Worm (Caenorhabditis elegans) whole organism, mixed stage, embryonic: ENCODE data around the gene srh-104.

Experiments
- M03D4.4 ChIP-seq: sonication (generic microtip); optimal IDR thresholded peaks from 2 replicates; lab custom pipeline; 2017; ENCODE audit warnings: mild to moderate bottlenecking, missing genetic modification characterization, missing compliant biosample characterization
- bed-3 ChIP-seq: fragments of 200-800 bp; sonication (Bioruptor generic); optimal IDR thresholded peaks from 3 replicates; lab custom pipeline; 2018; ENCODE audit warnings: mild to moderate bottlenecking, missing genetic modification characterization, moderate library complexity, missing compliant biosample characterization
- blmp-1 ChIP-seq: fragments of 150-350 bp; optimal IDR thresholded peaks from 2 replicates; lab custom pipeline; 2014; ENCODE audit warnings: missing biosample characterization, missing genetic modification characterization
- ceh-39 ChIP-seq: fragments of 150-350 bp; optimal IDR thresholded peaks from 2 replicates; lab custom pipeline; 2014; ENCODE audit warnings: missing biosample characterization, missing genetic modification characterization
- ceh-43 ChIP-seq: fragments of 200-800 bp; sonication (Bioruptor generic); optimal IDR thresholded peaks from 2 replicates; lab custom pipeline; 2018; ENCODE audit warnings: mild to moderate bottlenecking, missing genetic modification characterization, moderate library complexity, missing compliant biosample characterization
- ces-1 ChIP-seq: fragments of 150-350 bp; optimal IDR thresholded peaks from 2 replicates; lab custom pipeline; 2014; ENCODE audit warnings: missing biosample characterization, missing genetic modification reagents, missing genetic modification characterization
- cnd-1 ChIP-seq: fragments of 200-800 bp; sonication (Bioruptor generic); optimal IDR thresholded peaks from 2 replicates; lab custom pipeline; 2018; ENCODE audit warnings: mild to moderate bottlenecking, missing genetic modification characterization, missing compliant biosample characterization
- drap-1 ChIP-seq: fragments of 200-800 bp; sonication (Bioruptor generic); optimal IDR thresholded peaks from 3 replicates; lab custom pipeline; 2018; ENCODE audit warnings: mild to moderate bottlenecking, missing genetic modification characterization, missing compliant biosample characterization
- elt-1 ChIP-seq: sonication (generic microtip); optimal IDR thresholded peaks from 2 replicates; lab custom pipeline; 2017; ENCODE audit warnings: missing genetic modification characterization, mild to moderate bottlenecking, missing compliant biosample characterization, antibody characterized with exemption, moderate library complexity, borderline replicate concordance; ENCODE audit not compliant: insufficient read depth
- elt-3 ChIP-seq: fragments of 150-350 bp; optimal IDR thresholded peaks from 2 replicates; lab custom pipeline; 2014; ENCODE audit warnings: missing biosample characterization, missing genetic modification characterization
- hlh-1 ChIP-seq: fragments of 150-350 bp; optimal IDR thresholded peaks from 2 replicates; lab custom pipeline; 2014; ENCODE audit warnings: missing biosample characterization, missing genetic modification reagents, missing genetic modification characterization
- lin-13 ChIP-seq: fragments of 150-350 bp; optimal IDR thresholded peaks from 2 replicates; lab custom pipeline; 2014; ENCODE audit warnings: missing biosample characterization, missing genetic modification characterization
- lsy-2 ChIP-seq: fragments of 150-350 bp; optimal IDR thresholded peaks from 2 replicates; lab custom pipeline; 2014; ENCODE audit warnings: missing biosample characterization, missing genetic modification characterization
- mep-1 ChIP-seq: fragments of 150-350 bp; optimal IDR thresholded peaks from 2 replicates; lab custom pipeline; 2017; ENCODE audit warnings: missing biosample characterization, missing genetic modification reagents, missing genetic modification characterization, inconsistent platforms
- mls-2 ChIP-seq: sonication (generic microtip); optimal IDR thresholded peaks from 2 replicates; lab custom pipeline; 2016; ENCODE audit warnings: mild to moderate bottlenecking, missing genetic modification characterization, moderate library complexity, missing compliant biosample characterization
- nhr-12 ChIP-seq: fragments of 150-350 bp; optimal IDR thresholded peaks from 2 replicates; lab custom pipeline; 2014; ENCODE audit warnings: missing biosample characterization, missing genetic modification characterization
- nhr-2 ChIP-seq: fragments of 150-350 bp; optimal IDR thresholded peaks from 2 replicates; lab custom pipeline; 2014; ENCODE audit warnings: missing biosample characterization, missing genetic modification characterization
- nhr-237 ChIP-seq: fragments of 150-350 bp; optimal IDR thresholded peaks from 2 replicates; lab custom pipeline; 2014; ENCODE audit warnings: missing biosample characterization, missing genetic modification characterization
- nhr-28 ChIP-seq: fragments of 150-350 bp; optimal IDR thresholded peaks from 2 replicates; lab custom pipeline; 2014; ENCODE audit warnings: missing biosample characterization, missing genetic modification characterization
- nhr-76 ChIP-seq: sonication (generic microtip); optimal IDR thresholded peaks from 2 replicates; lab custom pipeline; 2017; ENCODE audit warnings: missing biosample characterization, missing genetic modification characterization
- sem-2 ChIP-seq: fragments of 200-800 bp; sonication (Bioruptor generic); optimal IDR thresholded peaks from 2 replicates; lab custom pipeline; 2018; ENCODE audit warnings: mild to moderate bottlenecking, missing genetic modification characterization, missing compliant biosample characterization
- snpc-4 ChIP-seq: fragments of 150-350 bp; optimal IDR thresholded peaks from 2 replicates; lab custom pipeline; 2014; ENCODE audit warnings: missing biosample characterization, missing genetic modification characterization
- sptf-1 ChIP-seq: sonication (generic microtip); optimal IDR thresholded peaks from 2 replicates; lab custom pipeline; 2017; ENCODE audit warnings: mild to moderate bottlenecking, missing genetic modification characterization, moderate library complexity, missing compliant biosample characterization
- tbx-8 ChIP-seq: fragments of 200-800 bp; sonication (Bioruptor generic); optimal IDR thresholded peaks from 2 replicates; lab custom pipeline; 2018; ENCODE audit warnings: mild to moderate bottlenecking, missing genetic modification characterization, moderate library complexity, missing compliant biosample characterization
- unc-120 ChIP-seq: sonication (generic microtip); optimal IDR thresholded peaks from 2 replicates; lab custom pipeline; 2017; ENCODE audit warnings: missing genetic modification characterization, missing compliant biosample characterization; ENCODE audit not compliant: poor library complexity, severe bottlenecking
- unc-62 ChIP-seq: fragments of 150-350 bp; optimal IDR thresholded peaks from 2 replicates; lab custom pipeline; 2014; ENCODE audit warnings: missing biosample characterization, missing genetic modification reagents, missing genetic modification characterization
- zip-8 ChIP-seq: fragments of 150-350 bp; optimal IDR thresholded peaks from 2 replicates; lab custom pipeline; 2014; ENCODE audit warnings: missing biosample characterization, missing genetic modification characterization
- ztf-11 ChIP-seq: fragments of 150-350 bp; optimal IDR thresholded peaks from 2 replicates; lab custom pipeline; 2014; ENCODE audit warnings: missing biosample characterization, missing genetic modification characterization

Gene srh-104

ce11 chrV:16211713-16212112 lies 32.3 kb downstream of the srh-104 start:
- TF ChIP-seq zip-8 (tag; lab: Kevin White, UChicago) (no peak), ces-1 (GFP tag; lab: Kevin White, UChicago) (no peak), nhr-2 (tag; lab: Kevin White, UChicago) (no peak), bed-3 (no peak), sem-2 (GFP tag; lab: Kevin White, UChicago) (no peak), unc-120 (no peak), hlh-1 (tag; lab: Kevin White, UChicago) (no peak)
- TF ChIP-seq, all 35 proteins: peak for 0

DNA sequence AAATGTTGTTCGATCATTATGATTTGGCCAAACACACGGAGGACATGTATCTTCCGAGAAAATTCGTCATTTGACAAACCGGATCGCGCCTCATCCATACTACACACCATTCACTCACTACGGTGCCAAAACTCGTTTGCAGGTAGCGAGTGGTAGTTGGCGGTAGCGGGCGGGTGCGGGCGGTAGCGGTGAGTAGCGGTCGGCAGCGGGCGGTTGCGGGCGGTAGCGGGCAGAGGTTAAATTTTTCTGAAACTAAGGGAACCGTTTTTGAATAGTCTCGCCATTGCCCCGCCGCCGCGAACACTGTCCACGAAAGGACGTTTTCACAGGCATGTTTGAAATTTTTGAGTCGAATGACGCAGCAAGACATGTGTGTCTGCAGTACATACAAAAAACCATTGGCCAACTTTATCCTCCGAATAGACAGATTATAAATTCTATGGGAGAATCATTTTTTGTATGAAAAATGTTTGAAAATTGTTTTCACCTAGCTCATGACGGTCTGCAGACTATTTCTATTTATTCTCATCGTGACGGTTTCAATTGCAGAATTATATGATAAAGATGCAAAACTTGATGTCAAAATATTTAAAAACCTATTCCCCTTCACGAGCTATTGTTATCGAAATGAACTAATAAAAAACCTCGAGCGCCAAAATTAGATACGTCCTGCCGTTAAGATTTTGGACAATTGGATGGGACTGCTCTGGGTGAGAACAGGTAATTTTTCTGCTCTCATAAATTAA lies 33.5 kb downstream of the srh-104 start, which contains the start of gene F11A5.16:
TSS of gene F11A5.16 (plus strand) at position 696 of the 746 bp plus-strand sequence.
- TF ChIP-seq nhr-76 (no peak), unc-120 (no peak), mep-1 (no peak), hlh-1 (tag; lab: Kevin White, UChicago) (no peak), nhr-237 (tag; lab: Kevin White, UChicago) (no peak), nhr-12 (tag; lab: Kevin White, UChicago) (no peak), ces-1 (GFP tag; lab: Kevin White, UChicago) (no peak), blmp-1 (no peak), drap-1 (GFP tag; lab: Kevin White, UChicago) (no peak), sptf-1 (no peak), ceh-39 (tag; lab: Kevin White, UChicago) (no peak)

DNA sequence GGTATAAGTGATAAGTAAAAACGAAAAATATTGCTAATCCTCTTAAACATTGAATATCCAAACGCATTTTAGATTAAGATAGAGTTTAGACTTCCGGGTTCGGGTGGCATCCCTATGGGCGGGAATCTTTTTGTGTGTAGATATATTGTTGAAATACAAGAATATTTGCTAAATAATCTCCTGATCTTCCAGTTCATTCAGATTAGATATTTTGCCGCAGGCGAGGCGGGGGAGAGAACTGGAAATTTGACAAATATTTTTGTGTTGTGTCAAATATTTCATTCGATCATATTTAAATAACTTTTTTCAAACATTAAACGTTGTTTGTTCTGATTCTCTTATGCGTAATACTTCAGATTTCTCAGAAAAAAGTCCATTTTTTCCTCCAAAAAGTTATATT lies 34.1 kb downstream of the srh-104 start, which contains the start of gene oac-15:
TSS of gene oac-15 (minus strand) at position 101 of the 400 bp plus-strand sequence.
- TF ChIP-seq ces-1 (GFP tag; lab: Kevin White, UChicago) (no peak), mls-2 (tag; lab: Kevin White, UChicago) (no peak), snpc-4 (tag; lab: Kevin White, UChicago) (no peak)

DNA sequence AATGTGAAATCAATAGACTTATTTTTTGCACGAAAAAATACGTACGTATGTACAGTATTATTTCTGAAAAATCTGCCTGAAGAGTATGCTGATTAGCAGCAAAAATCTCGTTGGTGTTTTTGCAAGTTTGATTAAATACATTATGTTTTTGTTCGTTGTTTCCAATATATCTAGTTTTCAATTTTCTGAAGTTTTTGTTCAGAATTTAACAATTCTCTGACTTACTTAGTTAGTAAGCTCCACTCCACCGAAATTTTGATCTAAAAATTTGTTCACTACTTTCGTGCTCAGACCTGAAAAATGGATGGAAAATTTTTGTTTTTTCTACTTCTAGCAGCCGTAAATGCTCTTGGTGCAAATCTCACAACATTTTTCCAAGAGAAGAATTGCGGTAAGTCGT lies 39.1 kb downstream of the srh-104 start, which contains the start of gene irld-26:
TSS of gene irld-26 (plus strand) at position 301 of the 400 bp plus-strand sequence.
- TF ChIP-seq tbx-8 (GFP tag; lab: Kevin White, UChicago): no peak
- TF ChIP-seq nhr-28 (tag; lab: Kevin White, UChicago): no peak
- no peak for TF ChIP-seq snpc-4 (tag; lab: Kevin White, UChicago)
- no peak for TF ChIP-seq ceh-39 (tag; lab: Kevin White, UChicago)
- TF ChIP-seq drap-1 (GFP tag; lab: Kevin White, UChicago): no peak
- TF ChIP-seq unc-62 (GFP tag; lab: Kevin White, UChicago): no peak
- TF ChIP-seq lin-13 (tag; lab: Kevin White, UChicago): no peak
- TF ChIP-seq nhr-237 (tag; lab: Kevin White, UChicago): no peak
- TF ChIP-seq ces-1 (GFP tag; lab: Kevin White, UChicago): no peak
- no peak for TF ChIP-seq nhr-12 (tag; lab: Kevin White, UChicago)
- TF ChIP-seq elt-1 (tag; lab: Kevin White, UChicago): no peak
- no peak for TF ChIP-seq lsy-2 (tag; lab: Kevin White, UChicago)

DNA sequence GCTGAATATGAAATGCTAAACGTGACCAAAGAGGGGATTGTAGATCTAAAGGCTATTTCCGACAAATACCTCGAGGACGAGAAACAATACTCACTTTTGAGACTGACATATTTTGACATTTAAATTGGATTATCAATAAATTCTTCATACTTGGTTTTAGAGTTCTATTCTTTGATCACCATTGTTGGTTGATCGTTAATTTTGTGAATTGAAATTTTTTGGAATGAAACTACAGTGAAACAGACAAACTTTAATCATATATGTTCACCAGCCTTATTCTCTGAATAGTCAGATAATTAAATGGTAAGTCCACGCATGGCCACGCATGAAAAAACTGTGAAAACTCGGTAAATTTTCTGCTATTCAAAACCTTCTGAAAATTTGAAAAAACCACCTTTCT lies 41.4 kb downstream of the srh-104 start, which contains the start of gene F11A5.18:
TSS of gene F11A5.18 (plus strand) at position 301 of the 400 bp plus-strand sequence.
- TF ChIP-seq nhr-237 (tag; lab: Kevin White, UChicago) (no peak), hlh-1 (tag; lab: Kevin White, UChicago) (no peak), elt-3 (tag; lab: Kevin White, UChicago) (no peak), bed-3 (no peak), blmp-1 (no peak), nhr-28 (tag; lab: Kevin White, UChicago) (no peak), cnd-1 (tag; lab: Kevin White, UChicago) (no peak), M03D4.4 (no peak), sptf-1 (no peak)

DNA sequence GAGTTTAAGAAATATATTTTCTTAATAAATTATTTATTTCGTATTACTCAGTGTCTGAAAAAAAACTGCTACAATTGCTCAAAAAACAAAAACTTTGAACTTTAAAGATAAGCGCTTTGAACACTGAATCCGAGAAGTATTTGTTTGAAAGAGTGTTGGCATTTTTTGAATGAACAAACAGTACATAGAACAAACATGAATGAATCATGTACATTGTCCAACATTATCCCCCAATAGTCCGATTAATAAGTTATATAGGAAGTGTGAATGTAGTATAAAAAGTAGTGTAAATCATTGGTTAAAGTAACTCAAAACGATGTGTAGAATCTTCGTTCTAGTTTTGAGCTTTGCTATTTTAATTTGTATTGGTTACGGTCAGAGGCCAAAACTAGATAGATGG lies 42.2 kb downstream of the srh-104 start, which contains the start of gene F11A5.17:
TSS of gene F11A5.17 (plus strand) at position 301 of the 400 bp plus-strand sequence.
- TF ChIP-seq mep-1: no peak
- no peak for TF ChIP-seq blmp-1
- no peak for TF ChIP-seq ztf-11 (tag; lab: Kevin White, UChicago)
- TF ChIP-seq lin-13 (tag; lab: Kevin White, UChicago): no peak
- TF ChIP-seq snpc-4 (tag; lab: Kevin White, UChicago): no peak
- no peak for TF ChIP-seq nhr-2 (tag; lab: Kevin White, UChicago)
- TF ChIP-seq zip-8 (tag; lab: Kevin White, UChicago): no peak
- no peak for TF ChIP-seq ceh-43 (GFP tag; lab: Kevin White, UChicago)
- TF ChIP-seq hlh-1 (tag; lab: Kevin White, UChicago): no peak
- no peak for TF ChIP-seq bed-3
- no peak for TF ChIP-seq nhr-237 (tag; lab: Kevin White, UChicago)
- no peak for TF ChIP-seq M03D4.4
- TF ChIP-seq tbx-8 (GFP tag; lab: Kevin White, UChicago): no peak
